Fruit fly (Drosophila melanogaster) S2 (cell line): ENCODE measurements around the gene CG7778.

Experiments used
- CG8478 ChIP-seq: fragments of >200 bp; optimal IDR thresholded peaks from 2 replicates; lab custom pipeline; 2018
- CTCF ChIP-seq, 2 experiments: fragments of >200 bp; optimal IDR thresholded peaks; 2 replicates each; lab custom pipeline; 2018

DNA sequence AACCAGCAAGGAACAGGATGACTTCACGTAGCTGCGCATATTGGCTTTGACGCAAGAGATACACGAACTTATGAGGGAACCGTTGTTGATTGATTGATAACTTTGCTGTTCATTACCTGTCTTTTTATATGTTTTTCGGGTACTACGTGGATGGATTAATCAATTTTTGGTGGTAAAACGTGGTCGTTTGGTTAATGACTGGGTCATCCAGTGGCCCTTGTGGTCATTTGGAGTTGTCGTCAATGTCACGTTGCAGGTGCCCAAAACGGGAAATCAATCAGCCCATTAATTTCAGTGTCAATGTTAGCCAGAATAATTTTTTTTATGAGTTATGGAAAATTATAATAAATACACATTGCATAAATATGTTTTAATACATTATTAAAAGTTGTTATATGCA, 42.8 kb downstream of the CG7778 start, which contains the start of gene CG42819:
- no peak for TF ChIP-seq CG8478
- TF ChIP-seq CTCF (optimal IDR thresholded peaks at IDR 0.05; lab: Kevin White, UChicago), result no peak
